Worm (Caenorhabditis elegans) whole organism, mixed stage, embryonic: Measurements from ENCODE around the gene Y81G3A.2.

Source experiments
- ceh-39 ChIP-seq: fragments of 150-350 bp; optimal IDR thresholded peaks from 2 replicates; lab custom pipeline; 2014; ENCODE audit warnings: missing biosample characterization, missing genetic modification characterization
- lsy-2 ChIP-seq: fragments of 150-350 bp; optimal IDR thresholded peaks from 2 replicates; lab custom pipeline; 2014; ENCODE audit warnings: missing biosample characterization, missing genetic modification characterization
- nhr-28 ChIP-seq: fragments of 150-350 bp; optimal IDR thresholded peaks from 2 replicates; lab custom pipeline; 2014; ENCODE audit warnings: missing biosample characterization, missing genetic modification characterization
- nhr-76 ChIP-seq: sonication (generic microtip); optimal IDR thresholded peaks from 2 replicates; lab custom pipeline; 2017; ENCODE audit warnings: missing biosample characterization, missing genetic modification characterization
- snpc-4 ChIP-seq: fragments of 150-350 bp; optimal IDR thresholded peaks from 2 replicates; lab custom pipeline; 2014; ENCODE audit warnings: missing biosample characterization, missing genetic modification characterization

- TF ChIP-seq snpc-4 (tag; lab: Kevin White, UChicago) (no peak), nhr-28 (tag; lab: Kevin White, UChicago) (no peak), ceh-39 (tag; lab: Kevin White, UChicago) (no peak), lsy-2 (tag; lab: Kevin White, UChicago) (no peak), nhr-76 (no peak)
These were observed 3.0 kb upstream of the Y81G3A.2 start for ce11 chrII:13077746-13078145.
